Fruit fly (Drosophila melanogaster) Kc167 (cell line): ENCODE measurements around the gene Fer3.

Experiments used
- Myc ChIP-seq: fragments of >200 bp; optimal IDR thresholded peaks from 2 replicates; lab custom pipeline; 2017; ENCODE audit warnings: missing external identifiers
- Sin3A ChIP-seq: fragments of >200 bp; optimal IDR thresholded peaks from 2 replicates; lab custom pipeline; 2018; ENCODE audit warnings: missing external identifiers
- insv ChIP-seq: fragments of >200 bp; optimal IDR thresholded peaks from 3 replicates; lab custom pipeline; 2018; ENCODE audit warnings: missing external identifiers

dm6 chr3R:11661712-11662111 lies 32.4 kb downstream of the Fer3 start:
- TF ChIP-seq Myc (no peak), Sin3A (lab: Kevin White, UChicago) (no peak), insv (lab: Kevin White, UChicago) (no peak)
